Worm (Caenorhabditis elegans): Measurements from ENCODE around the gene nhr-84.

DNA sequence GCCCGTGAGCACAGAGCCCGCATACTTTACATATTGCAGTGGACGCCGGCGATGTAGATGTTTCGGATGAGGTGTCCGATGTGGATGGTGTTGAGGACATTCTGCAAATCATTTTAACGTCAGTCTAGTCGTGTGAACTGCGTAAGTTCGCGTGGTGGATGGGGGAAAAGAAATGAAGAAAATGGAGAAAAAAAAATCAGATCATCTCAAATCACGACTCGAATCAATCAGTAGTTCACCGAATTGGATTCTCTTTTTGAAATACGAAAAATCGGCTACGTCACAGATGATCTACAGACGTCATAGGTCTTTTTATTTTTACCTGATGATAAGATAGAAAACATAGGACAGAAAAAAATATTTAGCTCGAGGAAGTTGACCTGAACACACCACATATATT is 3.1 kb downstream of the nhr-84 start, which contains the start of gene nhr-102:
- TF ChIP-seq unc-62 (GFP tag; optimal IDR thresholded peaks at IDR 0.05) (no peak), lin-13 (tag; optimal IDR thresholded peaks at IDR 0.05) (no peak), ces-1 (GFP tag; optimal IDR thresholded peaks at IDR 0.05) (no peak)

Measured in whole organism, mixed stage, embryonic.